Fruit fly (Drosophila melanogaster) whole organism, wandering third instar larva: ENCODE results near the gene D.

Source experiments
- Abd-B ChIP-seq: fragments of >200 bp; optimal IDR thresholded peaks from 2 replicates; lab custom pipeline; 2017; ENCODE audit warnings: missing biosample characterization, missing genetic modification characterization
- CG32264 ChIP-seq: fragments of 200-800 bp; sonication (Bioruptor generic); optimal IDR thresholded peaks from 2 replicates; lab custom pipeline; 2016; ENCODE audit warnings: missing biosample characterization, missing genetic modification characterization
- CrebA ChIP-seq: fragments of 200-800 bp; sonication (Bioruptor generic); optimal IDR thresholded peaks from 2 replicates; lab custom pipeline; 2016; ENCODE audit warnings: missing biosample characterization, mild to moderate bottlenecking, missing genetic modification characterization, borderline replicate concordance
- Myc ChIP-seq: fragments of >200 bp; optimal IDR thresholded peaks from 2 replicates; lab custom pipeline; 2017
- Sp1 ChIP-seq: fragments of 200-800 bp; sonication (Bioruptor generic); optimal IDR thresholded peaks from 3 replicates; lab custom pipeline; 2019; ENCODE audit warnings: missing biosample characterization, mild to moderate bottlenecking, missing genetic modification characterization, moderate library complexity
- br ChIP-seq: fragments of 200-800 bp; sonication (Bioruptor generic); optimal IDR thresholded peaks from 2 replicates; lab custom pipeline; 2016; ENCODE audit warnings: missing biosample characterization, missing genetic modification characterization
- dl ChIP-seq, 2 experiments: fragments of 175-275, 200-275 bp in 1 of 2; fragments of 200-275 bp in 1 of 2; sonication (Bioruptor generic); optimal IDR thresholded peaks; lab custom pipeline; 2018; ENCODE audit warnings: mild to moderate bottlenecking in 2 of 2, missing biosample characterization in 2 of 2, missing genetic modification characterization in 2 of 2, moderate library complexity in 2 of 2; ENCODE audit not compliant: partially characterized antibody in 2 of 2, insufficient read depth in 1 of 2
- foxo ChIP-seq, 2 experiments: fragments of 200-800 bp; sonication (Bioruptor generic); optimal IDR thresholded peaks; 2 replicates in 1 of 2; 3 replicates in 1 of 2; lab custom pipeline; 2016 to 2017; ENCODE audit warnings: missing biosample characterization in 2 of 2, missing genetic modification characterization in 2 of 2
- h ChIP-seq: fragments of 200-800 bp; sonication (Bioruptor generic); optimal IDR thresholded peaks from 3 replicates; lab custom pipeline; 2016; ENCODE audit warnings: missing biosample characterization, mild to moderate bottlenecking, missing genetic modification characterization
- usp ChIP-seq: fragments of >200 bp; optimal IDR thresholded peaks from 2 replicates; lab custom pipeline; 2017; ENCODE audit warnings: missing biosample characterization, missing genetic modification characterization

dm6 chr3L:14166271-14166670 is 12.1 kb downstream of the D start:
- TF ChIP-seq CG32264 (GFP tag; lab: Kevin White, UChicago) (no peak), Sp1 (GFP tag; lab: Kevin White, UChicago) (no peak), dl (GFP tag; optimal IDR thresholded peaks at IDR 0.05; lab: Kevin White, UChicago; ENCODE audit: insufficient read depth in 1 of 2, partially characterized antibody in 2 of 2) (no peak), usp (GFP tag; lab: Kevin White, UChicago) (no peak), br (GFP tag; lab: Kevin White, UChicago) (no peak), Abd-B (GFP tag; lab: Kevin White, UChicago) (no peak), CrebA (no peak), foxo (GFP tag; optimal IDR thresholded peaks at IDR 0.05; lab: Kevin White, UChicago) (no peak), h (no peak), Myc (no peak)
